Worm (Caenorhabditis elegans) whole organism, L3 larva: Measurements from ENCODE around the gene W08E12.2.

Source experiments
- ceh-9 ChIP-seq: sonication (generic microtip); optimal IDR thresholded peaks from 2 replicates; lab custom pipeline; 2018; ENCODE audit warnings: missing biosample characterization, missing genetic modification characterization
- ztf-11 ChIP-seq: fragments of 150-350 bp; optimal IDR thresholded peaks from 2 replicates; lab custom pipeline; 2014; ENCODE audit warnings: missing biosample characterization, missing genetic modification characterization

ce11 chrIV:3305575-3305974 lies at the start of gene W08E12.2:
- TF ChIP-seq ztf-11 (tag; lab: Kevin White, UChicago) (no peak), ceh-9 (tag; lab: Kevin White, UChicago) (no peak)
